Fruit fly (Drosophila melanogaster): ENCODE measurements at regions not wholly inside any gene's neighbourhood (a gene's known extent, or its start where the extent isn't known, plus 50 kb on each side); places are given as distances from the start of the nearest gene placed in this dataset.

- no peak for TF ChIP-seq CG8478 (optimal IDR thresholded peaks at IDR 0.05)
- no peak for TF ChIP-seq CTCF (optimal IDR thresholded peaks at IDR 0.05)
Observed at dm6 chr3L:26013084-26013483, 202.5 kb upstream of the CG40160 start.

dm6 chr3L:26013573-26014366, 201.8 kb upstream of the CG40160 start:
- no peak for TF ChIP-seq CG8478 (optimal IDR thresholded peaks at IDR 0.05)
- peak in 1 of 2 experiments; percentile 29 for TF ChIP-seq CTCF (optimal IDR thresholded peaks at IDR 0.05)
